Fruit fly (Drosophila melanogaster): ENCODE measurements around the gene CG45307.

CG45307 gene

DNA sequence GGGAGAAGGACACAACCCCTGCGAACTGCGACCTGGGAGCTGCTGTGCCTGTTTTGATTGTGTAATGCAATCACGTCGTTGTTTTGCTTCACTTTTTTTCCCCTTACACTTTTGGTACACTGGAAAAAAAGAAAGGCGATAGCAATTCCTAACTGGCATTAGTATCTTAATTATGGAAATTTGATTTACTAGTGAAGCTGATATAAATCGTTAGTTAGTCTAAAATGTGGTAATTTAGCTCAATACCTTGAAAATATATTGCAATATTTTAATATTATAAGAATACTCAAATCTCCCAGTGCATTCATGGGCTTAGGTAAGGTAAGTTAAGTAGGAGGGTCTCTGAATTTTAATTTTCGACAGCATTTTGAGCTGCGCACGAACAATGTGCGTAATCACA is 35.7 kb upstream of the CG45307 start:
- TF ChIP-seq topi (GFP tag; optimal IDR thresholded peaks at IDR 0.05) (peak; percentile 14), CG8119 (GFP tag; IDR thresholded peaks at IDR 0.05) (no peak), Smox (GFP tag; optimal IDR thresholded peaks at IDR 0.05) (peak; percentile 13), Ets96B (tag; optimal IDR thresholded peaks at IDR 0.05) (no peak), Eip78C (GFP tag) (peak; percentile 33), svp (GFP tag) (peak; percentile 72), CG9139 (GFP tag; optimal IDR thresholded peaks at IDR 0.05) (no peak)

DNA sequence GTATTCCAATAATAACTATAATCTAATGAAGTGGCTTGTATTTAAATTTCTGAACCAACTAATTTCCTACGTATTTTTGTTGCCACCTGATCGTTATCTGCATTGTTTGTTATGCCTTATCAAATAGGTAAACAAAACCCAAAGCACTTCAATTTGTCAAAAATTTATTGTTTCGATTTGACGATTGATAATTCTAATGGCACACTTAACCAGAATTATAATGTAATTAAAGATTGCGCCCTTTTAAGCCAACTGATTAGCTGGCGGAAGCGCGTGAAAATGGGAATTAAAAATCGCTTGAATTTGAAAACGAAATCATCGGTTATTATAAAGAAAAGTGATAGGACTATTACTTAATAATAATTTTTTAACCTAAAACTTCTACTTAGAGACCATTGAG is 32.8 kb upstream of the CG45307 start:
- TF ChIP-seq OdsH (GFP tag; optimal IDR thresholded peaks at IDR 0.05), result no peak
- no peak for TF ChIP-seq Lpt (GFP tag; optimal IDR thresholded peaks at IDR 0.05)
- TF ChIP-seq pdm3 (GFP tag; optimal IDR thresholded peaks at IDR 0.05), result no peak
- TF ChIP-seq dac (GFP tag; optimal IDR thresholded peaks at IDR 0.05), result no peak
- no peak for TF ChIP-seq esn (GFP tag; optimal IDR thresholded peaks at IDR 0.05)
- TF ChIP-seq CG10669 (GFP tag; optimal IDR thresholded peaks at IDR 0.05), result no peak

DNA sequence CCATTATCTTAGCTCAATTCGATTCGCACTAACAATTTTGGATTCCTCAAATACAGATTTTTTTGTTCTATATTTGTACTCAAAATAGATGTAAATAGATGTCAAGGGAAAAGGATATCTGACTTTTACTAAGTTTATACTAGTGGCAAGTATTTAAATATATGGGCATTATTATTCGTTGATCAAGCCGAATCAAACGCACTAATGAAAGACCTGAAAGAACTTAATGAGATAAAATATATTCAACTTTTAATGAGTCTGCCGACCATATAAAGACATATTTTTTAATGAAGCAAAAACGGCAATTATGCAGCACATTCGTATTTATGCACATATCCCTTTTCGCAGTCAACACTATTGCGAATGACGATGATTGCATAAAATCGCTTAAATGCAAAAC is 30.5 kb upstream of the CG45307 start, which contains the start of gene CG42710:
Gene CG42710, minus strand, starts transcription at position 101 of the 400 bp plus-strand sequence.
- no peak for TF ChIP-seq cyc (GFP tag; optimal IDR thresholded peaks at IDR 0.05)
- no peak for TF ChIP-seq achi (GFP tag; optimal IDR thresholded peaks at IDR 0.05)
- no peak for TF ChIP-seq CG6808 (GFP tag; optimal IDR thresholded peaks at IDR 0.05)
- TF ChIP-seq CG9139 (GFP tag; optimal IDR thresholded peaks at IDR 0.05), result no peak
- TF ChIP-seq Sox102F (GFP tag; optimal IDR thresholded peaks at IDR 0.05), result no peak
- no peak for TF ChIP-seq net (GFP tag; optimal IDR thresholded peaks at IDR 0.05)
- TF ChIP-seq pdm3 (GFP tag; optimal IDR thresholded peaks at IDR 0.05), result no peak
- TF ChIP-seq Sox14 (GFP tag; optimal IDR thresholded peaks at IDR 0.05), result no peak
- TF ChIP-seq CG6163 (GFP tag; IDR thresholded peaks at IDR 0.05), result no peak
- no peak for TF ChIP-seq CG8319 (GFP tag; optimal IDR thresholded peaks at IDR 0.05)
- TF ChIP-seq CG11762 (GFP tag; optimal IDR thresholded peaks at IDR 0.05; ENCODE audit: insufficient read depth), result no peak
- TF ChIP-seq Blimp-1 (GFP tag; optimal IDR thresholded peaks at IDR 0.05), result no peak
- TF ChIP-seq vri (GFP tag; optimal IDR thresholded peaks at IDR 0.05), result no peak
- no peak for TF ChIP-seq topi (GFP tag; optimal IDR thresholded peaks at IDR 0.05)
- no peak for TF ChIP-seq ss (GFP tag; optimal IDR thresholded peaks at IDR 0.05)
- no peak for TF ChIP-seq CG15336 (GFP tag; IDR thresholded peaks at IDR 0.05)
- TF ChIP-seq Hr4 (GFP tag; optimal IDR thresholded peaks at IDR 0.05), result no peak
- TF ChIP-seq esn (GFP tag; optimal IDR thresholded peaks at IDR 0.05), result no peak
- no peak for TF ChIP-seq fkh (GFP tag; optimal IDR thresholded peaks at IDR 0.05)
- TF ChIP-seq CG7368 (GFP tag; optimal IDR thresholded peaks at IDR 0.05), result no peak

DNA sequence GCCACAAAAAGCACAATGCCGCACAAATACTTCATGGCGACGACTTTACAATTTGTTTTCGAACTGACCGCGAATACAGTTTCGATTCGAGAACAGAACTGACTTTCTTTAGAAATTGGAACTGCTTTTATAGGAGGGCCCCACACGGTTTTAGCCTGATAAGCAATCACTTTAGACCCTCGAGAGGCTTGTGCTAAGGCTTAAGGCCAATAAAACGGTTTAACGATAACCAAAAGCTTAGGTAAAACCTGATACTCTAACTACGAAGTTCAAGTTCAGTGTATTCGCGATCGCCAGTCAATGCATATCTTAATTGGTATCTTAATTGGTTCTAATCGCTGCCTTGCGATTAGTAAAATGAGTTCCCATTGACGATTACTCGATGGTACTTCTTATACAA is 29.2 kb upstream of the CG45307 start, which contains the start of gene LManVI:
Gene LManVI, minus strand, starts transcription at position 101 of the 400 bp plus-strand sequence.
- TF ChIP-seq svp (GFP tag) (peak; percentile 28), dac (GFP tag; optimal IDR thresholded peaks at IDR 0.05) (no peak), ss (GFP tag; optimal IDR thresholded peaks at IDR 0.05) (no peak), salr (GFP tag; optimal IDR thresholded peaks at IDR 0.05) (no peak)

DNA sequence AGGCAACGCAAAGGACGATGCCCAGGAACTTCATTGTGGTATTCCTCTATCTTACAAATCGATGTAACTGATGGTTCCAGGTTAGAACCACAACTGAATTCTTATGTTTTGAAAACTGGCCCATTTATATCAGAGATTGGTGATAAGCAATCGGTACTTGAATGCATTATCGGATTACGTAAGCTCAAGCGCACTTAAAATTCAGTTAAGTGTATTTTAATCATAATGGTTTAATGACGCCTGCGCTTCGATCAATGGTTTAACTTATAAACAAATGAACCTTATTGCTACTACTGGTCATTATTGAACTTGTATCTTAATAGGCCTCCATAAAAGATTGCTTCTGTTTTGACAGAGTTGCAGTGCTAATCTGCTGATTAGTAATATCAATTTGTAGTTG is 24.2 kb upstream of the CG45307 start, which contains the start of gene LManV:
Gene LManV, minus strand, starts transcription at position 101 of the 400 bp plus-strand sequence.
- TF ChIP-seq svp (GFP tag) (peak; percentile 14), CG6276 (GFP tag; optimal IDR thresholded peaks at IDR 0.05) (no peak), CG9139 (GFP tag; optimal IDR thresholded peaks at IDR 0.05) (no peak), CG16779 (tag; optimal IDR thresholded peaks at IDR 0.05) (no peak), vri (GFP tag; optimal IDR thresholded peaks at IDR 0.05) (peak; percentile 14)

DNA sequence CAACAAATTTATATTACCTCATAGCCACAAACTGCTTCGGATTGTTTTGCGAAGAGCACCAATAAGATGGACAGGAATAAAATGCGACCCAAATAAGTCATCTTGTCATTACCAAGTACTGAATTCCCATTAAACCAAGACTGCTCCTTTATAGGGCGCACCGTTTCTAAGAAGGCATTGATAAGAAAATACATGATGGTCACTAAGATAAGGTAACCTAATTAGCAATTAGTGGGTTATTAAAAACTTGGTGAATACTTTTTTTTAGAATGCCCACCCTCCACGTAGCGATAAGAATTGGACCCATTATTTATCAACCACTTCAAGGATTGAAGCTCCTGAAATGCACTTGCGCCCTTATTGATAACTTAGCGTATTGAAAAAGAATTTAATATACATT is 20.3 kb upstream of the CG45307 start, which contains the start of gene LManIV:
Gene LManIV, minus strand, starts transcription at position 101 of the 400 bp plus-strand sequence.
- no peak for TF ChIP-seq Hr39 (GFP tag; optimal IDR thresholded peaks at IDR 0.05)
- TF ChIP-seq CG3919 (GFP tag; optimal IDR thresholded peaks at IDR 0.05), result no peak
- no peak for TF ChIP-seq Hr38 (GFP tag; optimal IDR thresholded peaks at IDR 0.05)
- TF ChIP-seq vri (GFP tag; optimal IDR thresholded peaks at IDR 0.05), result no peak
